Fruit fly (Drosophila melanogaster) whole organism, wandering third instar larva: ENCODE data around the gene Cpr66Cb.

Source experiments
- Abd-B ChIP-seq: fragments of >200 bp; optimal IDR thresholded peaks from 2 replicates; lab custom pipeline; 2017; ENCODE audit warnings: missing biosample characterization, missing genetic modification characterization
- CG32264 ChIP-seq: fragments of 200-800 bp; sonication (Bioruptor generic); optimal IDR thresholded peaks from 2 replicates; lab custom pipeline; 2016; ENCODE audit warnings: missing biosample characterization, missing genetic modification characterization
- CG9705 ChIP-seq: fragments of 200-800 bp; sonication (Bioruptor generic); optimal IDR thresholded peaks from 2 replicates; lab custom pipeline; 2018; ENCODE audit warnings: missing biosample characterization, mild to moderate bottlenecking, missing genetic modification characterization
- CrebA ChIP-seq: fragments of 200-800 bp; sonication (Bioruptor generic); optimal IDR thresholded peaks from 2 replicates; lab custom pipeline; 2016; ENCODE audit warnings: missing biosample characterization, mild to moderate bottlenecking, missing genetic modification characterization, borderline replicate concordance
- Dif ChIP-seq: fragments of 200-275, 200-300 bp; sonication (Bioruptor generic); optimal IDR thresholded peaks from 2 replicates; lab custom pipeline; 2018; ENCODE audit warnings: missing biosample characterization, missing genetic modification characterization; ENCODE audit not compliant: partially characterized antibody
- GATAd ChIP-seq: sonication (Bioruptor generic); optimal IDR thresholded peaks from 2 replicates; lab custom pipeline; 2016; ENCODE audit warnings: missing biosample characterization, missing genetic modification characterization
- HLH106 ChIP-seq: fragments of 200-800 bp; optimal IDR thresholded peaks from 3 replicates; lab custom pipeline; 2019; ENCODE audit warnings: missing biosample characterization, mild to moderate bottlenecking, missing genetic modification characterization, moderate library complexity
- Hnf4 ChIP-seq: fragments of 200-800 bp; sonication (Bioruptor generic); optimal IDR thresholded peaks from 2 replicates; lab custom pipeline; 2016; ENCODE audit warnings: missing biosample characterization, mild to moderate bottlenecking, missing genetic modification characterization
- Hr83 ChIP-seq: fragments of 200-300 bp; sonication (Bioruptor generic); optimal IDR thresholded peaks from 2 replicates; lab custom pipeline; 2016; ENCODE audit warnings: missing biosample characterization, mild to moderate bottlenecking, missing genetic modification characterization, moderate library complexity; ENCODE audit not compliant: poor library complexity, severe bottlenecking
- Jra ChIP-seq: sonication (Bioruptor generic); optimal IDR thresholded peaks from 2 replicates; lab custom pipeline; 2016; ENCODE audit warnings: missing biosample characterization, missing genetic modification characterization
- Mio ChIP-seq: sonication (Bioruptor generic); optimal IDR thresholded peaks from 2 replicates; lab custom pipeline; 2016; ENCODE audit warnings: missing biosample characterization, missing genetic modification characterization
- Myc ChIP-seq: fragments of >200 bp; optimal IDR thresholded peaks from 2 replicates; lab custom pipeline; 2017
- N ChIP-seq: fragments of >200 bp; optimal IDR thresholded peaks from 2 replicates; lab custom pipeline; 2018; ENCODE audit warnings: missing biosample characterization, missing external identifiers, missing genetic modification characterization
- OdsH ChIP-seq: fragments of 200-800 bp; sonication (Bioruptor generic); optimal IDR thresholded peaks from 2 replicates; lab custom pipeline; 2016; ENCODE audit warnings: missing biosample characterization, mild to moderate bottlenecking, missing genetic modification characterization
- Rel ChIP-seq, 2 experiments: fragments of 200-800 bp; sonication (Bioruptor generic) in 1 of 2; optimal IDR thresholded peaks; 2 replicates in 1 of 2; 3 replicates in 1 of 2; lab custom pipeline; 2016 to 2019; ENCODE audit warnings: mild to moderate bottlenecking in 2 of 2, missing biosample characterization in 2 of 2, missing genetic modification characterization in 2 of 2, moderate library complexity in 1 of 2
- Sp1 ChIP-seq: fragments of 200-800 bp; sonication (Bioruptor generic); optimal IDR thresholded peaks from 3 replicates; lab custom pipeline; 2019; ENCODE audit warnings: missing biosample characterization, mild to moderate bottlenecking, missing genetic modification characterization, moderate library complexity
- Vsx2 ChIP-seq: fragments of 200-300, 225-300 bp; sonication (Bioruptor generic); optimal IDR thresholded peaks from 2 replicates; lab custom pipeline; 2018; ENCODE audit warnings: missing biosample characterization, missing genetic modification characterization; ENCODE audit not compliant: partially characterized antibody
- br ChIP-seq: fragments of 200-800 bp; sonication (Bioruptor generic); optimal IDR thresholded peaks from 2 replicates; lab custom pipeline; 2016; ENCODE audit warnings: missing biosample characterization, missing genetic modification characterization
- brk ChIP-seq: fragments of 200-800 bp; sonication (Bioruptor generic); optimal IDR thresholded peaks from 2 replicates; lab custom pipeline; 2016; ENCODE audit warnings: missing biosample characterization, mild to moderate bottlenecking, missing genetic modification characterization
- dsf ChIP-seq: sonication (Bioruptor generic); optimal IDR thresholded peaks from 2 replicates; lab custom pipeline; 2016; ENCODE audit warnings: missing biosample characterization, missing genetic modification characterization, borderline replicate concordance
- ey ChIP-seq: fragments of 200-800 bp; sonication (Bioruptor generic); optimal IDR thresholded peaks from 2 replicates; lab custom pipeline; 2016; ENCODE audit warnings: missing biosample characterization, missing genetic modification characterization
- foxo ChIP-seq, 2 experiments: fragments of 200-800 bp; sonication (Bioruptor generic); optimal IDR thresholded peaks; 2 replicates in 1 of 2; 3 replicates in 1 of 2; lab custom pipeline; 2016 to 2017; ENCODE audit warnings: missing biosample characterization in 2 of 2, missing genetic modification characterization in 2 of 2
- fru ChIP-seq: fragments of 200-800 bp; sonication (Bioruptor generic); optimal IDR thresholded peaks from 3 replicates; lab custom pipeline; 2016; ENCODE audit warnings: missing biosample characterization, mild to moderate bottlenecking, missing genetic modification characterization
- h ChIP-seq: fragments of 200-800 bp; sonication (Bioruptor generic); optimal IDR thresholded peaks from 3 replicates; lab custom pipeline; 2016; ENCODE audit warnings: missing biosample characterization, mild to moderate bottlenecking, missing genetic modification characterization
- jim ChIP-seq: fragments of 175-275, 200-325 bp; sonication (Bioruptor generic); optimal IDR thresholded peaks from 2 replicates; lab custom pipeline; 2016; ENCODE audit warnings: missing biosample characterization, mild to moderate bottlenecking, missing genetic modification characterization
- pan ChIP-seq: fragments of >200 bp; optimal IDR thresholded peaks from 2 replicates; lab custom pipeline; 2017
- psq ChIP-seq: fragments of 200-800 bp; sonication (Bioruptor generic); optimal IDR thresholded peaks from 3 replicates; lab custom pipeline; 2017; ENCODE audit warnings: missing biosample characterization, mild to moderate bottlenecking, missing genetic modification characterization, moderate library complexity
- rgr ChIP-seq: fragments of 200-800 bp; sonication (Bioruptor generic); optimal IDR thresholded peaks from 3 replicates; lab custom pipeline; 2016; ENCODE audit warnings: missing biosample characterization, mild to moderate bottlenecking, missing genetic modification characterization
- sage ChIP-seq: fragments of 200-800 bp; sonication (Bioruptor generic); optimal IDR thresholded peaks from 2 replicates; lab custom pipeline; 2016; ENCODE audit warnings: missing biosample characterization, mild to moderate bottlenecking, missing genetic modification characterization
- sv ChIP-seq: fragments of 200-800 bp; sonication (Bioruptor generic); optimal IDR thresholded peaks from 3 replicates; lab custom pipeline; 2016; ENCODE audit warnings: missing biosample characterization, missing genetic modification characterization
- tai ChIP-seq: sonication (Bioruptor generic); optimal IDR thresholded peaks from 2 replicates; lab custom pipeline; 2016; ENCODE audit warnings: missing biosample characterization, missing genetic modification characterization
- woc ChIP-seq: sonication (Bioruptor generic); optimal IDR thresholded peaks from 2 replicates; lab custom pipeline; 2016; ENCODE audit warnings: missing biosample characterization, mild to moderate bottlenecking, missing genetic modification characterization

The Cpr66Cb gene

dm6 chr3L:8299224-8300130 lies 37.0 kb upstream of the Cpr66Cb start, which contains the start of the genes Arl5 and CG13671 (continued):
- TF ChIP-seq foxo (GFP tag; optimal IDR thresholded peaks at IDR 0.05; lab: Kevin White, UChicago) (peak in 1 of 2 experiments; percentile 93), h (GFP tag; lab: Kevin White, UChicago) (peak; percentile 85), OdsH (GFP tag; lab: Kevin White, UChicago) (peak; percentile 84), Myc (lab: Kevin White, UChicago) (no peak), CrebA (no peak), CG32264 (GFP tag; lab: Kevin White, UChicago) (no peak), woc (GFP tag; lab: Kevin White, UChicago) (no peak)

dm6 chr3L:8303912-8304311 lies 32.6 kb upstream of the Cpr66Cb start, which contains the start of the genes CG7194 and Sbp2:
TSS of gene CG7194 (minus strand) at chr3L:8304059.
TSS of gene Sbp2 (plus strand) at chr3L:8304157.
- TF ChIP-seq rgr (GFP tag; lab: Kevin White, UChicago) (peak; percentile 12), psq (GFP tag; lab: Kevin White, UChicago) (peak; percentile 7), Vsx2 (GFP tag; lab: Kevin White, UChicago) (no peak), Myc (lab: Kevin White, UChicago) (peak; percentile 27)
- TF ChIP-seq, all 38 proteins: peak for 3

dm6 chr3L:8306880-8307279 lies 29.6 kb upstream of the Cpr66Cb start, which contains the start of gene Gr66a:
TSS of gene Gr66a (minus strand) at chr3L:8306980.
- TF ChIP-seq brk (no peak), sv (GFP tag; lab: Kevin White, UChicago) (no peak)

- TF ChIP-seq h (GFP tag; lab: Kevin White, UChicago), result peak; percentile 80
- peak; percentile 84 for TF ChIP-seq fru
- TF ChIP-seq psq (GFP tag; lab: Kevin White, UChicago), result peak; percentile 75
- TF ChIP-seq jim, result no peak
- TF ChIP-seq Rel (GFP tag; optimal IDR thresholded peaks at IDR 0.05; lab: Kevin White, UChicago), result no peak
- TF ChIP-seq Rel (tag; optimal IDR thresholded peaks at IDR 0.05; lab: Kevin White, UChicago), result peak; percentile 56
- TF ChIP-seq Mio (GFP tag; lab: Kevin White, UChicago), result no peak
- no peak for TF ChIP-seq N
- peak; percentile 79 for TF ChIP-seq Sp1 (GFP tag; lab: Kevin White, UChicago)
- peak; percentile 78 for TF ChIP-seq rgr (GFP tag; lab: Kevin White, UChicago)
- peak; percentile 44 for TF ChIP-seq OdsH (GFP tag; lab: Kevin White, UChicago)
- peak; percentile 86 for TF ChIP-seq woc (GFP tag; lab: Kevin White, UChicago)
- peak; percentile 21 for TF ChIP-seq dsf
- no peak for TF ChIP-seq Abd-B (GFP tag; lab: Kevin White, UChicago)
- TF ChIP-seq tai (GFP tag; lab: Kevin White, UChicago), result no peak
- TF ChIP-seq Dif (GFP tag; lab: Kevin White, UChicago), result no peak
- peak; percentile 63 for TF ChIP-seq Jra (GFP tag; lab: Kevin White, UChicago)
- peak; percentile 69 for TF ChIP-seq CG9705 (GFP tag; lab: Kevin White, UChicago)
- no peak for TF ChIP-seq GATAd
- TF ChIP-seq Myc (lab: Kevin White, UChicago), result peak; percentile 99
- TF ChIP-seq ey, result peak; percentile 25
- TF ChIP-seq foxo (GFP tag; optimal IDR thresholded peaks at IDR 0.05; lab: Kevin White, UChicago), result peak in 1 of 2 experiments; percentile 83
- peak; percentile 7 for TF ChIP-seq sage (GFP tag; lab: Kevin White, UChicago)
- TF ChIP-seq CG32264 (GFP tag; lab: Kevin White, UChicago), result no peak
- peak; percentile 68 for TF ChIP-seq Hnf4 (GFP tag; lab: Kevin White, UChicago)
- peak; percentile 69 for TF ChIP-seq br
- no peak for TF ChIP-seq pan
- peak; percentile 79 for TF ChIP-seq HLH106 (tag; lab: Kevin White, UChicago)
- no peak for TF ChIP-seq Vsx2 (GFP tag; lab: Kevin White, UChicago)
- TF ChIP-seq brk, result peak; percentile 64
- TF ChIP-seq sv (GFP tag; lab: Kevin White, UChicago), result peak; percentile 29
- no peak for TF ChIP-seq Hr83
Measured at dm6 chr3L:8308891-8309352, 27.6 kb upstream of the Cpr66Cb start, which contains the start of gene BI-1. TSS of gene BI-1 (minus strand) at chr3L:8308941.
